Fruit fly (Drosophila melanogaster) whole organism, prepupa: ENCODE data around the gene CG15471.

Experiments used
- CG16779 ChIP-seq: fragments of 200-800 bp; sonication (Bioruptor generic); optimal IDR thresholded peaks from 3 replicates; lab custom pipeline; 2017; ENCODE audit warnings: missing biosample characterization, mild to moderate bottlenecking, missing genetic modification characterization
- CG34406 ChIP-seq: fragments of 200-800 bp; sonication (Bioruptor generic); optimal IDR thresholded peaks from 3 replicates; lab custom pipeline; 2016; ENCODE audit warnings: missing biosample characterization, missing genetic modification characterization
- CG7368 ChIP-seq: fragments of 200-800 bp; sonication (Bioruptor generic); optimal IDR thresholded peaks from 3 replicates; lab custom pipeline; 2016; ENCODE audit warnings: missing biosample characterization, missing genetic modification characterization
- Eip93F ChIP-seq: fragments of 200-800 bp; sonication (Bioruptor generic); optimal IDR thresholded peaks from 2 replicates; lab custom pipeline; 2016; ENCODE audit warnings: missing biosample characterization, mild to moderate bottlenecking, missing genetic modification characterization
- Sox14 ChIP-seq: fragments of 200-800 bp; sonication (Bioruptor generic); optimal IDR thresholded peaks from 3 replicates; lab custom pipeline; 2016; ENCODE audit warnings: missing biosample characterization, missing genetic modification characterization
- achi ChIP-seq: fragments of 200-800 bp; sonication (Bioruptor generic); optimal IDR thresholded peaks from 3 replicates; lab custom pipeline; 2016; ENCODE audit warnings: missing biosample characterization, missing genetic modification characterization
- acj6 ChIP-seq: fragments of 200-800 bp; sonication (Bioruptor generic); optimal IDR thresholded peaks from 3 replicates; lab custom pipeline; 2016; ENCODE audit warnings: missing biosample characterization, missing genetic modification characterization
- eg ChIP-seq: fragments of 200-800 bp; sonication (Bioruptor generic); IDR thresholded peaks from 3 replicates; pipeline ENCODE4 v1.3.6; 2022; ENCODE audit warnings: missing biosample characterization, missing genetic modification characterization
- esn ChIP-seq: fragments of 200-800 bp; sonication (Bioruptor generic); optimal IDR thresholded peaks from 2 replicates; lab custom pipeline; 2016; ENCODE audit warnings: missing biosample characterization, mild to moderate bottlenecking, missing genetic modification characterization, moderate library complexity
- fkh ChIP-seq: fragments of 200-800 bp; sonication (Bioruptor generic); optimal IDR thresholded peaks from 3 replicates; lab custom pipeline; 2017; ENCODE audit warnings: missing biosample characterization, mild to moderate bottlenecking, missing genetic modification characterization, moderate library complexity
- salr ChIP-seq, 2 experiments: fragments of 200-800 bp; sonication (Bioruptor generic); optimal IDR thresholded peaks; 3 replicates each; lab custom pipeline; 2016 to 2018; ENCODE audit warnings: missing biosample characterization in 2 of 2, missing genetic modification characterization in 2 of 2, mild to moderate bottlenecking in 1 of 2
- svp ChIP-seq: fragments of 200-800 bp; sonication (Bioruptor generic); peaks from one replicate; lab custom pipeline; 2016; ENCODE audit warnings: missing biosample characterization, missing genetic modification characterization
- vri ChIP-seq: fragments of 200-800 bp; sonication (Bioruptor generic); optimal IDR thresholded peaks from 3 replicates; lab custom pipeline; 2016; ENCODE audit warnings: missing biosample characterization, mild to moderate bottlenecking, missing genetic modification characterization

- TF ChIP-seq fkh (GFP tag; lab: Kevin White, UChicago) (no peak), esn (GFP tag; lab: Kevin White, UChicago) (no peak), vri (GFP tag; lab: Kevin White, UChicago) (no peak), CG7368 (GFP tag; lab: Kevin White, UChicago) (no peak), achi (GFP tag; lab: Kevin White, UChicago) (no peak), Sox14 (no peak), salr (GFP tag; optimal IDR thresholded peaks at IDR 0.05; lab: Kevin White, UChicago) (no peak), CG34406 (GFP tag; lab: Kevin White, UChicago) (no peak), eg (GFP tag; lab: Robert Waterston, UW) (no peak), svp (GFP tag; lab: Kevin White, UChicago) (no peak), Eip93F (GFP tag; lab: Kevin White, UChicago) (no peak), acj6 (GFP tag; lab: Kevin White, UChicago) (no peak), CG16779 (tag; lab: Kevin White, UChicago) (no peak)
Measured at dm6 chrX:4777275-4777674, 5.3 kb downstream of the CG15471 start, which contains the start of gene CG2871.
